Worm (Caenorhabditis elegans): ENCODE results near the gene cyb-3.

DNA sequence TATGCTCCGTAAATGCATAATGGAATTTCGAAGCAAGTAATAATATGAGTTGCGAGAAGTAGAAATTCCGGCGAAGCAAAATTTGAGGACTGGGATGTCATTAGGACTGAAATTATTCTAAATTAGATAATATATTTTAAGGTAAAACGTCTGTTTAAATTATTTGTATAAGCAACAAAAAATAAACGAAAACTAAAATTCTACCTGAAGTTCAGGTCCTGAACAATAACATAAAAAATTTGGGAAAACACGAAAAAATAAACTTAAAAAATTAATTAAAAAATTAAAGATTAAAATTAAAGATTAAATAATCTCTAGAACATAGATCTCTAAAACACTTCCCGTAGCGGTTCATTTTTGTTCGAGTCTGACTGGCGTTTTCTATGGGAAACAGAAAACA lies 15.7 kb upstream of the cyb-3 start, which contains the start of gene srh-251:
- TF ChIP-seq nhr-11 (tag; optimal IDR thresholded peaks at IDR 0.05): no peak
- TF ChIP-seq zag-1 (tag; optimal IDR thresholded peaks at IDR 0.05): no peak
- TF ChIP-seq nhr-237 (tag; optimal IDR thresholded peaks at IDR 0.05): no peak
- TF ChIP-seq unc-62 (GFP tag; optimal IDR thresholded peaks at IDR 0.05): no peak
- TF ChIP-seq fkh-10 (GFP tag; optimal IDR thresholded peaks at IDR 0.05): no peak
- TF ChIP-seq egl-27 (tag; optimal IDR thresholded peaks at IDR 0.05): no peak
- TF ChIP-seq aly-2 (tag; optimal IDR thresholded peaks at IDR 0.05): no peak
- TF ChIP-seq ztf-11 (tag; optimal IDR thresholded peaks at IDR 0.05): no peak
- TF ChIP-seq nhr-28 (tag; optimal IDR thresholded peaks at IDR 0.05): no peak
- TF ChIP-seq snpc-4 (tag; optimal IDR thresholded peaks at IDR 0.05): no peak
- TF ChIP-seq lin-39 (tag; optimal IDR thresholded peaks at IDR 0.05): no peak
- TF ChIP-seq unc-39 (tag; optimal IDR thresholded peaks at IDR 0.05): no peak
- no peak for TF ChIP-seq elt-3 (tag; optimal IDR thresholded peaks at IDR 0.05)
